Fruit fly (Drosophila melanogaster) whole organism, embryonic: ENCODE results near the gene yellow-f.

Source experiments
- Ada2b ChIP-seq: fragments of 200-800 bp; sonication (Bioruptor generic); IDR thresholded peaks from 2 replicates; pipeline ENCODE4 v1.3.6; 2022; ENCODE audit warnings: missing biosample characterization, missing genetic modification characterization
- B-H2 ChIP-seq: fragments of 200-800 bp; sonication (Bioruptor generic); optimal IDR thresholded peaks from 2 replicates; lab custom pipeline; 2018; ENCODE audit warnings: missing biosample characterization, mild to moderate bottlenecking, missing genetic modification characterization
- Bdp1 ChIP-seq: fragments of 200-800 bp; sonication (Bioruptor generic); optimal IDR thresholded peaks from 3 replicates; lab custom pipeline; 2016; ENCODE audit warnings: missing biosample characterization, missing genetic modification characterization
- C15 ChIP-seq: fragments of 200-800 bp; sonication (Bioruptor generic); IDR thresholded peaks from 3 replicates; pipeline ENCODE4 v1.3.6; 2022; ENCODE audit warnings: missing biosample characterization, missing genetic modification characterization
- CG10209 ChIP-seq: fragments of 200-800 bp; sonication (Bioruptor generic); optimal IDR thresholded peaks from 3 replicates; lab custom pipeline; 2017; ENCODE audit warnings: missing biosample characterization, mild to moderate bottlenecking, missing genetic modification characterization, missing genetic modification reagents
- CG10321 ChIP-seq: fragments of 200-800 bp; sonication (Bioruptor generic); IDR thresholded peaks from 2 replicates; pipeline ENCODE4 v1.3.6; 2022; ENCODE audit warnings: missing biosample characterization, missing genetic modification characterization
- CG10366 ChIP-seq: fragments of 200-800 bp; sonication (Bioruptor generic); IDR thresholded peaks from 2 replicates; pipeline ENCODE4 v1.3.6; 2022; ENCODE audit warnings: missing biosample characterization, missing genetic modification characterization
- CG10543 ChIP-seq: fragments of 200-800 bp; sonication (Bioruptor generic); optimal IDR thresholded peaks from 3 replicates; lab custom pipeline; 2017; ENCODE audit warnings: missing biosample characterization, mild to moderate bottlenecking, missing genetic modification characterization, moderate library complexity
- CG11247 ChIP-seq: fragments of 200-800 bp; sonication (Bioruptor generic); IDR thresholded peaks from 2 replicates; pipeline ENCODE4 v1.3.6; 2022; ENCODE audit warnings: missing biosample characterization, missing genetic modification characterization
- CG12659 ChIP-seq: fragments of 200-800 bp; sonication (Bioruptor generic); optimal IDR thresholded peaks from 3 replicates; lab custom pipeline; 2017; ENCODE audit warnings: mild to moderate bottlenecking, missing biosample characterization, missing genetic modification reagents, missing genetic modification characterization
- CG14710 ChIP-seq: fragments of 200-800 bp; sonication (Bioruptor generic); optimal IDR thresholded peaks from 3 replicates; lab custom pipeline; 2019; ENCODE audit warnings: missing biosample characterization, mild to moderate bottlenecking, missing genetic modification characterization, moderate library complexity
- CG15479 ChIP-seq: fragments of 200-800 bp; sonication (Bioruptor generic); optimal IDR thresholded peaks from 3 replicates; lab custom pipeline; 2019; ENCODE audit warnings: missing biosample characterization, mild to moderate bottlenecking, missing genetic modification characterization, moderate library complexity
- CG1647 ChIP-seq: fragments of 200-800 bp; sonication (Bioruptor generic); optimal IDR thresholded peaks from 3 replicates; lab custom pipeline; 2016; ENCODE audit warnings: missing biosample characterization, missing genetic modification characterization
- CG16813 ChIP-seq: fragments of 200-800 bp; sonication (Bioruptor generic); IDR thresholded peaks from 3 replicates; pipeline ENCODE4 v1.3.6; 2022; ENCODE audit warnings: missing biosample characterization, missing genetic modification characterization; ENCODE audit not compliant: partially characterized antibody
- CG31365 ChIP-seq: fragments of 200-800 bp; sonication (Bioruptor generic); optimal IDR thresholded peaks from 2 replicates; lab custom pipeline; 2018; ENCODE audit warnings: missing biosample characterization, mild to moderate bottlenecking, missing genetic modification characterization
- CG32767 ChIP-seq: fragments of 200-800 bp; sonication (Bioruptor generic); IDR thresholded peaks from 2 replicates; pipeline ENCODE4 v1.3.6; 2022; ENCODE audit warnings: missing biosample characterization, missing genetic modification characterization
- CG3407 ChIP-seq: fragments of 200-800 bp; sonication (Bioruptor generic); optimal IDR thresholded peaks from 2 replicates; lab custom pipeline; 2018; ENCODE audit warnings: missing biosample characterization, mild to moderate bottlenecking, missing genetic modification characterization
- CG3726 ChIP-seq: fragments of 200-800 bp; sonication (Bioruptor generic); IDR thresholded peaks from 3 replicates; pipeline ENCODE4, ENCODE4 v1.3.6; 2022; ENCODE audit warnings: missing biosample characterization, missing genetic modification characterization
- CG4617 ChIP-seq: fragments of 200-800 bp; sonication (Bioruptor generic); optimal IDR thresholded peaks from 3 replicates; lab custom pipeline; 2016; ENCODE audit warnings: missing biosample characterization, missing genetic modification characterization, borderline replicate concordance
- CG5180 ChIP-seq: fragments of 200-800 bp; sonication (Bioruptor generic); optimal IDR thresholded peaks from 3 replicates; lab custom pipeline; 2017; ENCODE audit warnings: missing biosample characterization, missing genetic modification characterization, mild to moderate bottlenecking, moderate library complexity, missing genetic modification reagents
- CG6654 ChIP-seq: fragments of 200-800 bp; sonication (Bioruptor generic); optimal IDR thresholded peaks from 2 replicates; lab custom pipeline; 2017; ENCODE audit warnings: missing biosample characterization, mild to moderate bottlenecking, missing genetic modification characterization
- CG7928 ChIP-seq: fragments of 200-800 bp; sonication (Bioruptor generic); optimal IDR thresholded peaks from 2 replicates; lab custom pipeline; 2017; ENCODE audit warnings: missing biosample characterization, mild to moderate bottlenecking, missing genetic modification characterization
- CG9797 ChIP-seq: fragments of 200-800 bp; sonication (Bioruptor generic); optimal IDR thresholded peaks from 3 replicates; lab custom pipeline; 2018; ENCODE audit warnings: missing biosample characterization, mild to moderate bottlenecking, missing genetic modification characterization
- D19B ChIP-seq: fragments of 200-800 bp; sonication (Bioruptor generic); optimal IDR thresholded peaks from 2 replicates; lab custom pipeline; 2017; ENCODE audit warnings: missing biosample characterization, mild to moderate bottlenecking, missing genetic modification characterization
- Elba2 ChIP-seq: fragments of 200-800 bp; sonication (Bioruptor generic); optimal IDR thresholded peaks from 3 replicates; lab custom pipeline; 2016; ENCODE audit warnings: missing biosample characterization, missing genetic modification characterization
- Fer3 ChIP-seq: fragments of 200-800 bp; sonication (Bioruptor generic); optimal IDR thresholded peaks from 2 replicates; lab custom pipeline; 2018; ENCODE audit warnings: missing biosample characterization, mild to moderate bottlenecking, missing genetic modification characterization, moderate library complexity
- HLH54F ChIP-seq: fragments of 200-800 bp; sonication (Bioruptor generic); optimal IDR thresholded peaks from 3 replicates; lab custom pipeline; 2016; ENCODE audit warnings: missing biosample characterization, missing genetic modification characterization
- Mad ChIP-seq: fragments of 200-800 bp; sonication (Bioruptor generic); optimal IDR thresholded peaks from 2 replicates; lab custom pipeline; 2016; ENCODE audit warnings: missing biosample characterization, missing genetic modification characterization
- Max ChIP-seq: fragments of 200-800 bp; sonication (Bioruptor generic); optimal IDR thresholded peaks from 2 replicates; lab custom pipeline; 2016; ENCODE audit warnings: missing biosample characterization, mild to moderate bottlenecking, missing genetic modification characterization
- Meics ChIP-seq: fragments of 200-800 bp; sonication (Bioruptor generic); optimal IDR thresholded peaks from 2 replicates; lab custom pipeline; 2017; ENCODE audit warnings: missing biosample characterization, mild to moderate bottlenecking, missing genetic modification characterization
- Oaz ChIP-seq: fragments of 200-800 bp; sonication (Bioruptor generic); IDR thresholded peaks from 2 replicates; pipeline ENCODE4 v1.3.6; 2022; ENCODE audit warnings: missing biosample characterization, missing genetic modification characterization
- Poxn ChIP-seq: fragments of 200-800 bp; sonication (Bioruptor generic); IDR thresholded peaks from 2 replicates; pipeline ENCODE4 v1.3.6; 2022; ENCODE audit warnings: missing biosample characterization, missing genetic modification characterization
- Six4 ChIP-seq: fragments of 200-800 bp; sonication (Bioruptor generic); optimal IDR thresholded peaks from 2 replicates; lab custom pipeline; 2016; ENCODE audit warnings: missing biosample characterization, missing genetic modification characterization
- Sry-δ ChIP-seq: fragments of 200-800 bp; sonication (Bioruptor generic); optimal IDR thresholded peaks from 2 replicates; lab custom pipeline; 2016; ENCODE audit warnings: missing biosample characterization, missing genetic modification characterization
- amos ChIP-seq: fragments of 200-800 bp; sonication (Bioruptor generic); IDR thresholded peaks from 2 replicates; pipeline ENCODE4 v1.3.6; 2022; ENCODE audit warnings: missing biosample characterization, missing genetic modification characterization; ENCODE audit not compliant: partially characterized antibody
- ash1 ChIP-seq: fragments of 200-800 bp; sonication (Bioruptor generic); optimal IDR thresholded peaks from 2 replicates; lab custom pipeline; 2018; ENCODE audit warnings: missing biosample characterization, mild to moderate bottlenecking, missing genetic modification characterization
- cg ChIP-seq: fragments of 200-800 bp; sonication (Bioruptor generic); optimal IDR thresholded peaks from 3 replicates; lab custom pipeline; 2019; ENCODE audit warnings: missing biosample characterization, mild to moderate bottlenecking, missing genetic modification characterization, moderate library complexity
- chif ChIP-seq, 2 experiments: fragments of 200-800 bp; sonication (Bioruptor generic); optimal IDR thresholded peaks; 3 replicates each; lab custom pipeline; 2016; ENCODE audit warnings: missing biosample characterization in 2 of 2, missing genetic modification characterization in 2 of 2
- dm ChIP-seq: fragments of 200-800 bp; sonication (Bioruptor generic); optimal IDR thresholded peaks from 3 replicates; lab custom pipeline; 2016; ENCODE audit warnings: missing biosample characterization, missing genetic modification characterization
- ewg ChIP-seq: fragments of 200-800 bp; sonication (Bioruptor generic); optimal IDR thresholded peaks from 3 replicates; lab custom pipeline; 2017; ENCODE audit warnings: mild to moderate bottlenecking, missing biosample characterization, missing genetic modification reagents, missing genetic modification characterization
- exex ChIP-seq: fragments of 200-800 bp; sonication (Bioruptor generic); optimal IDR thresholded peaks from 4 replicates; lab custom pipeline; 2018; ENCODE audit warnings: missing biosample characterization, mild to moderate bottlenecking, missing genetic modification characterization, moderate library complexity
- gcm ChIP-seq: fragments of 200-800 bp; sonication (Bioruptor generic); optimal IDR thresholded peaks from 2 replicates; lab custom pipeline; 2019; ENCODE audit warnings: missing biosample characterization, mild to moderate bottlenecking, missing genetic modification characterization, moderate library complexity
- h ChIP-seq: fragments of >200 bp; optimal IDR thresholded peaks from 2 replicates; lab custom pipeline; 2017
- jing ChIP-seq: fragments of 200-800 bp; sonication (Bioruptor generic); optimal IDR thresholded peaks from 2 replicates; lab custom pipeline; 2018; ENCODE audit warnings: missing biosample characterization, mild to moderate bottlenecking, missing genetic modification characterization
- kah ChIP-seq: fragments of 200-800 bp; sonication (Bioruptor generic); optimal IDR thresholded peaks from 2 replicates; lab custom pipeline; 2018; ENCODE audit warnings: missing biosample characterization, mild to moderate bottlenecking, missing genetic modification characterization
- luna ChIP-seq: fragments of 200-800 bp; sonication (Bioruptor generic); optimal IDR thresholded peaks from 2 replicates; lab custom pipeline; 2016; ENCODE audit warnings: missing biosample characterization, missing genetic modification characterization
- pfk ChIP-seq: fragments of 200-800 bp; sonication (Bioruptor generic); optimal IDR thresholded peaks from 2 replicates; lab custom pipeline; 2018; ENCODE audit warnings: missing biosample characterization, mild to moderate bottlenecking, missing genetic modification characterization, moderate library complexity
- trem ChIP-seq: fragments of 200-800 bp; optimal IDR thresholded peaks from 3 replicates; lab custom pipeline; 2019; ENCODE audit warnings: missing biosample characterization, mild to moderate bottlenecking, missing genetic modification characterization, moderate library complexity
- unpg ChIP-seq: fragments of 200-800 bp; sonication (Bioruptor generic); optimal IDR thresholded peaks from 3 replicates; lab custom pipeline; 2018; ENCODE audit warnings: missing biosample characterization, mild to moderate bottlenecking, missing genetic modification characterization, moderate library complexity
- zfh1 ChIP-seq: fragments of 200-800 bp; sonication (Bioruptor generic); IDR thresholded peaks from 3 replicates; pipeline ENCODE4 v1.3.6; 2022; ENCODE audit warnings: missing biosample characterization, missing genetic modification characterization
- zfh2 ChIP-seq: fragments of 200-800 bp; sonication (Bioruptor generic); optimal IDR thresholded peaks from 2 replicates; lab custom pipeline; 2016; ENCODE audit warnings: missing biosample characterization, missing genetic modification characterization

The yellow-f gene

DNA sequence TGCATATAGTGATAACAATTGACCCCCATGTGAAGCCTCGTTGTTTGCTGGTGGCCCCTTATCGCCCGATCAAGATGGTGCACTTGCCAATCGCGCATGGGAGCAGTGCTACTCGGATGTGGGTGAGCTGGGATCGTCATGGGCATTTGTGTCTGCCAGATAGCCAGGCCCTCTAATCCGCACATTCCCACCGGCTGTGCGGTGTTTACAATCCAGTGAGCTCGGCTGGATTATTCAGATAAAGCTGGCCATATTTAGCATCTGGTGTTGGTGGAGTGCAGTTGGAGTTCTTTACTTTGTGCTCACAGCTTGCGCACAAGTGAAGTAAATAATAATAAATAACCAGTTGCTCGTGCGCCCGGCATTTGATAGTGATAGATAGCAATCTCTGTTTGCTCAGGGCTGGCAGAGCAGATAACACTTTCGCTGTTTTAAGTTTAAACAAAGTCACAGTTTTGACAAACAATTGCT lies 40.0 kb upstream of the yellow-f start (continued):
- TF ChIP-seq h (lab: Kevin White, UChicago) (no peak), zfh2 (no peak), CG32767 (GFP tag; lab: Robert Waterston, UW) (no peak), CG16813 (GFP tag; lab: Robert Waterston, UW) (0 out of 3 replicates have a peak, but pooled peaks have one; percentile 11), jing (GFP tag; lab: Kevin White, UChicago) (no peak), exex (tag; lab: Kevin White, UChicago) (peak; percentile 42), amos (GFP tag; lab: Robert Waterston, UW) (no peak), pfk (GFP tag; lab: Kevin White, UChicago) (peak; percentile 50), cg (GFP tag; lab: Kevin White, UChicago) (no peak), Bdp1 (no peak), CG9797 (GFP tag; lab: Kevin White, UChicago) (peak; percentile 5), ash1 (GFP tag; lab: Kevin White, UChicago) (no peak), Ada2b (GFP tag; lab: Robert Waterston, UW) (0 out of 2 replicates have a peak, but pooled peaks have one; percentile 6), Six4 (GFP tag; lab: Kevin White, UChicago) (peak; percentile 2), CG6654 (GFP tag; lab: Kevin White, UChicago) (no peak), Meics (no peak), CG10366 (GFP tag; lab: Robert Waterston, UW) (no peak), CG1647 (GFP tag; lab: Kevin White, UChicago) (peak; percentile 5), unpg (GFP tag; lab: Kevin White, UChicago) (no peak), CG10209 (GFP tag; lab: Kevin White, UChicago) (no peak), CG11247 (GFP tag; lab: Robert Waterston, UW) (no peak), D19B (no peak), CG3726 (no peak), CG15479 (peak; percentile 86), CG3407 (GFP tag; lab: Kevin White, UChicago) (peak; percentile 56), trem (tag; lab: Kevin White, UChicago) (no peak), ewg (GFP tag; lab: Kevin White, UChicago) (peak; percentile 13), CG4617 (GFP tag; lab: Kevin White, UChicago) (no peak), Fer3 (peak; percentile 37), dm (GFP tag; lab: Kevin White, UChicago) (no peak), CG31365 (tag; lab: Kevin White, UChicago) (no peak), luna (GFP tag; lab: Kevin White, UChicago) (no peak), Max (GFP tag; lab: Kevin White, UChicago) (no peak), Poxn (GFP tag; lab: Robert Waterston, UW) (no peak), gcm (GFP tag; lab: Kevin White, UChicago) (peak; percentile 55), Mad (no peak), Oaz (GFP tag; lab: Robert Waterston, UW) (no peak), CG14710 (tag; lab: Kevin White, UChicago) (peak; percentile 27), Sry-δ (GFP tag; lab: Kevin White, UChicago) (peak; percentile 1), CG5180 (GFP tag; lab: Kevin White, UChicago) (no peak), zfh1 (GFP tag; lab: Robert Waterston, UW) (0 out of 3 replicates have a peak, but pooled peaks have one; percentile 28), CG10321 (0 out of 2 replicates have a peak, but pooled peaks have one; percentile 29), CG7928 (GFP tag; lab: Kevin White, UChicago) (peak; percentile 79), B-H2 (GFP tag; lab: Kevin White, UChicago) (no peak), kah (GFP tag; lab: Kevin White, UChicago) (peak; percentile 22), chif (GFP tag; optimal IDR thresholded peaks at IDR 0.05; lab: Kevin White, UChicago) (no peak), C15 (GFP tag; lab: Robert Waterston, UW) (no peak), Elba2 (no peak), CG12659 (GFP tag; lab: Kevin White, UChicago) (no peak), HLH54F (GFP tag; lab: Kevin White, UChicago) (no peak), CG10543 (GFP tag; lab: Kevin White, UChicago) (peak; percentile 80)
